Fruit fly (Drosophila melanogaster) ovary, adult (tissue): ENCODE results near the gene CG7950.

ENCODE experiments used
- CG17801 ChIP-seq: fragments of 200-800 bp; optimal IDR thresholded peaks from 2 replicates; lab custom pipeline; 2019; ENCODE audit warnings: missing biosample characterization, mild to moderate bottlenecking, missing genetic modification characterization, moderate library complexity; ENCODE audit not compliant: partially characterized antibody

Gene CG7950

dm6 chr3R:30063704-30064103 is 7.0 kb downstream of the CG7950 start:
- TF ChIP-seq CG17801 (GFP tag; lab: Kevin White, UChicago) = no peak

- TF ChIP-seq CG17801 (GFP tag; lab: Kevin White, UChicago) = no peak
Observed at dm6 chr3R:30066004-30066403, 9.3 kb downstream of the CG7950 start.

dm6 chr3R:30070198-30070597 is 13.5 kb downstream of the CG7950 start:
- TF ChIP-seq CG17801 (GFP tag; lab: Kevin White, UChicago) = no peak

- TF ChIP-seq CG17801 (GFP tag; lab: Kevin White, UChicago) = no peak
Observed at dm6 chr3R:30071827-30072226, 15.2 kb downstream of the CG7950 start.

dm6 chr3R:30076088-30076487 is 19.4 kb downstream of the CG7950 start:
- no peak for TF ChIP-seq CG17801 (GFP tag; lab: Kevin White, UChicago)

- no peak for TF ChIP-seq CG17801 (GFP tag; lab: Kevin White, UChicago)
Observed at dm6 chr3R:30083215-30083614, 26.6 kb downstream of the CG7950 start.

dm6 chr3R:30084137-30084536 is 27.5 kb downstream of the CG7950 start:
- no peak for TF ChIP-seq CG17801 (GFP tag; lab: Kevin White, UChicago)

dm6 chr3R:30090261-30091006 is 33.8 kb downstream of the CG7950 start:
- no peak for TF ChIP-seq CG17801 (GFP tag; lab: Kevin White, UChicago)

- TF ChIP-seq CG17801 (GFP tag; lab: Kevin White, UChicago) = no peak
Observed at dm6 chr3R:30091795-30092699, 35.4 kb downstream of the CG7950 start.

dm6 chr3R:30092700-30093044 is 36.0 kb downstream of the CG7950 start:
- no peak for TF ChIP-seq CG17801 (GFP tag; lab: Kevin White, UChicago)

- TF ChIP-seq CG17801 (GFP tag; lab: Kevin White, UChicago) = no peak
Observed at dm6 chr3R:30095381-30095780, 38.7 kb downstream of the CG7950 start.

- no peak for TF ChIP-seq CG17801 (GFP tag; lab: Kevin White, UChicago)
Observed at dm6 chr3R:30095855-30096254, 39.2 kb downstream of the CG7950 start.

- TF ChIP-seq CG17801 (GFP tag; lab: Kevin White, UChicago) = no peak
Observed at dm6 chr3R:30098229-30098628, 41.6 kb downstream of the CG7950 start.

- TF ChIP-seq CG17801 (GFP tag; lab: Kevin White, UChicago) = peak; percentile 67
Observed at dm6 chr3R:30099341-30099871, 42.7 kb downstream of the CG7950 start.

dm6 chr3R:30100325-30100975 is 43.8 kb downstream of the CG7950 start:
- no peak for TF ChIP-seq CG17801 (GFP tag; lab: Kevin White, UChicago)
